Worm (Caenorhabditis elegans): ENCODE measurements around the gene ctsa-4.1.
A peak's percentile ranks its signal among the peaks of the same experiment; 100 is the strongest.

The ctsa-4.1 gene

ce11 chrII:6331222-6331830, 35.5 kb upstream of the ctsa-4.1 start, which contains the start of gene set-4 (continued):
- peak; percentile 80 for TF ChIP-seq pax-3 (tag; optimal IDR thresholded peaks at IDR 0.05)
- TF ChIP-seq nhr-237 (tag; optimal IDR thresholded peaks at IDR 0.05): peak; percentile 60
- TF ChIP-seq dpl-1 (GFP tag; optimal IDR thresholded peaks at IDR 0.05): peak; percentile 86 to 90 (median 89)
- peak in 2 of 6 experiments; percentile 69 to 70 for TF ChIP-seq elt-3 (tag; optimal IDR thresholded peaks at IDR 0.05)
- TF ChIP-seq egl-13 (tag; optimal IDR thresholded peaks at IDR 0.05): peak; percentile 92
- TF ChIP-seq lin-13 (GFP tag; optimal IDR thresholded peaks at IDR 0.05): peak; percentile 89
- peak; percentile 96 for TF ChIP-seq unc-86 (tag; optimal IDR thresholded peaks at IDR 0.05)
- TF ChIP-seq ets-5 (GFP tag; IDR thresholded peaks at IDR 0.05): no peak
- TF ChIP-seq ceh-63 (GFP tag; optimal IDR thresholded peaks at IDR 0.05): no peak
- TF ChIP-seq isw-1 (GFP tag; IDR thresholded peaks at IDR 0.05): peak; percentile 89
- TF ChIP-seq ceh-8 (GFP tag; optimal IDR thresholded peaks at IDR 0.05): peak; percentile 86
- peak; percentile 83 for TF ChIP-seq elt-2 (tag; optimal IDR thresholded peaks at IDR 0.05)
- no peak for TF ChIP-seq nhr-84 (tag; optimal IDR thresholded peaks at IDR 0.05)
- peak; percentile 85 for TF ChIP-seq skn-1 (tag; optimal IDR thresholded peaks at IDR 0.05)
- peak; percentile 95 for TF ChIP-seq C16A3.4 (tag; optimal IDR thresholded peaks at IDR 0.05)
- no peak for TF ChIP-seq ceh-90 (tag; optimal IDR thresholded peaks at IDR 0.05)
- no peak for TF ChIP-seq tlp-1 (tag; optimal IDR thresholded peaks at IDR 0.05)
- TF ChIP-seq grh-1 (GFP tag; IDR thresholded peaks at IDR 0.05): peak; percentile 84
- TF ChIP-seq lin-39 (tag; optimal IDR thresholded peaks at IDR 0.05): peak; percentile 74
- no peak for TF ChIP-seq efl-3 (GFP tag; optimal IDR thresholded peaks at IDR 0.05)
- TF ChIP-seq ceh-88 (GFP tag; IDR thresholded peaks at IDR 0.05): peak; percentile 70
- TF ChIP-seq xbp-1 (tag; optimal IDR thresholded peaks at IDR 0.05): peak; percentile 95
- TF ChIP-seq aly-2 (tag; optimal IDR thresholded peaks at IDR 0.05): peak; percentile 65
- peak; percentile 97 for TF ChIP-seq nhr-20 (tag; optimal IDR thresholded peaks at IDR 0.05)
- TF ChIP-seq mdl-1 (tag; optimal IDR thresholded peaks at IDR 0.05): peak; percentile 40 to 93
- TF ChIP-seq pqm-1 (tag; optimal IDR thresholded peaks at IDR 0.05): no peak
- peak; percentile 90 for TF ChIP-seq jun-1 (tag; optimal IDR thresholded peaks at IDR 0.05)
- TF ChIP-seq unc-62 (GFP tag; optimal IDR thresholded peaks at IDR 0.05): peak; percentile 25
- TF ChIP-seq hlh-4 (tag; optimal IDR thresholded peaks at IDR 0.05): no peak
- TF ChIP-seq alr-1 (tag; optimal IDR thresholded peaks at IDR 0.05; ENCODE audit: borderline replicate concordance): no peak
- TF ChIP-seq fkh-8 (tag; optimal IDR thresholded peaks at IDR 0.05): peak; percentile 93
- TF ChIP-seq sox-4 (tag; optimal IDR thresholded peaks at IDR 0.05): peak; percentile 83

ce11 chrII:6333887-6334286, 32.9 kb upstream of the ctsa-4.1 start, which contains the start of gene ttc-39B:
Gene ttc-39B, minus strand, starts transcription at chrII:6333987.
- TF ChIP-seq mab-9 (GFP tag; IDR thresholded peaks at IDR 0.05): no peak
- no peak for TF ChIP-seq pqm-1 (tag; optimal IDR thresholded peaks at IDR 0.05)
- TF ChIP-seq ceh-88 (GFP tag; IDR thresholded peaks at IDR 0.05): no peak
- TF ChIP-seq nhr-19 (GFP tag; conservative IDR thresholded peaks at IDR 0.05): no peak
- TF ChIP-seq fkh-4 (tag; optimal IDR thresholded peaks at IDR 0.05; ENCODE audit: borderline replicate concordance): no peak
- TF ChIP-seq unc-62 (GFP tag; optimal IDR thresholded peaks at IDR 0.05): no peak
- no peak for TF ChIP-seq zip-4 (GFP tag; optimal IDR thresholded peaks at IDR 0.05)
- no peak for TF ChIP-seq lin-13 (GFP tag; optimal IDR thresholded peaks at IDR 0.05)
- no peak for TF ChIP-seq aha-1 (tag; optimal IDR thresholded peaks at IDR 0.05)
- TF ChIP-seq ets-5 (GFP tag; IDR thresholded peaks at IDR 0.05): no peak
- no peak for TF ChIP-seq lin-39 (tag; optimal IDR thresholded peaks at IDR 0.05)
- no peak for TF ChIP-seq nhr-77 (tag; optimal IDR thresholded peaks at IDR 0.05)
- no peak for TF ChIP-seq lin-14 (GFP tag; optimal IDR thresholded peaks at IDR 0.05)
